Fruit fly (Drosophila melanogaster) whole organism, embryonic: ENCODE measurements around the gene Aprt.

Experiments used
- Aef1 ChIP-seq: fragments of 200-800 bp; sonication (Bioruptor generic); IDR thresholded peaks from 3 replicates; pipeline ENCODE4 v1.3.6; 2022; ENCODE audit warnings: missing biosample characterization, missing genetic modification characterization
- BEAF-32 ChIP-seq: fragments of 200-800 bp; sonication (Bioruptor generic); optimal IDR thresholded peaks from 3 replicates; lab custom pipeline; 2017; ENCODE audit warnings: missing biosample characterization, missing genetic modification characterization, mild to moderate bottlenecking, moderate library complexity, missing genetic modification reagents
- CG10565 ChIP-seq: fragments of 200-800 bp; sonication (Bioruptor generic); optimal IDR thresholded peaks from 3 replicates; lab custom pipeline; 2016; ENCODE audit warnings: missing biosample characterization, mild to moderate bottlenecking, missing genetic modification characterization
- CG11456 ChIP-seq: fragments of 200-800 bp; sonication (Bioruptor generic); IDR thresholded peaks from 3 replicates; pipeline ENCODE4 v1.3.6; 2022; ENCODE audit warnings: missing biosample characterization, missing genetic modification characterization
- CG11504 ChIP-seq: fragments of 200-800 bp; sonication (Bioruptor generic); optimal IDR thresholded peaks from 3 replicates; lab custom pipeline; 2019; ENCODE audit warnings: missing biosample characterization, mild to moderate bottlenecking, missing genetic modification characterization, moderate library complexity
- CG11560 ChIP-seq: fragments of 200-800 bp; sonication (Bioruptor generic); IDR thresholded peaks from 3 replicates; pipeline ENCODE4 v1.3.6; 2022; ENCODE audit warnings: missing biosample characterization, missing genetic modification characterization
- CG1233 ChIP-seq: fragments of 200-800 bp; sonication (Bioruptor generic); optimal IDR thresholded peaks from 4 replicates; lab custom pipeline; 2018; ENCODE audit warnings: missing biosample characterization, mild to moderate bottlenecking, missing genetic modification characterization
- CG12769 ChIP-seq: fragments of 200-800 bp; sonication (Bioruptor generic); optimal IDR thresholded peaks from 2 replicates; lab custom pipeline; 2019; ENCODE audit warnings: missing biosample characterization, mild to moderate bottlenecking, missing genetic modification characterization, moderate library complexity
- CG1832 ChIP-seq: fragments of 200-800 bp; sonication (Bioruptor generic); optimal IDR thresholded peaks from 2 replicates; lab custom pipeline; 2017; ENCODE audit warnings: missing biosample characterization, mild to moderate bottlenecking, missing genetic modification characterization, inconsistent platforms
- CG2202 ChIP-seq: fragments of 200-800 bp; sonication (Bioruptor generic); optimal IDR thresholded peaks from 2 replicates; lab custom pipeline; 2018; ENCODE audit warnings: missing biosample characterization, mild to moderate bottlenecking, missing genetic modification characterization
- CG2712 ChIP-seq: fragments of 200-800 bp; optimal IDR thresholded peaks from 3 replicates; lab custom pipeline; 2019; ENCODE audit warnings: missing biosample characterization, mild to moderate bottlenecking, missing genetic modification characterization, moderate library complexity
- CG3407 ChIP-seq: fragments of 200-800 bp; sonication (Bioruptor generic); optimal IDR thresholded peaks from 2 replicates; lab custom pipeline; 2018; ENCODE audit warnings: missing biosample characterization, mild to moderate bottlenecking, missing genetic modification characterization
- CG3847 ChIP-seq: fragments of 200-800 bp; sonication (Bioruptor generic); IDR thresholded peaks from 2 replicates; pipeline ENCODE4 v1.3.6; 2022; ENCODE audit warnings: missing biosample characterization, missing genetic modification characterization
- CG6175 ChIP-seq: fragments of 200-800 bp; sonication (Bioruptor generic); IDR thresholded peaks from 3 replicates; pipeline ENCODE4 v1.3.6; 2022; ENCODE audit warnings: missing biosample characterization, missing genetic modification characterization
- CG6791 ChIP-seq: fragments of 200-800 bp; sonication (Bioruptor generic); IDR thresholded peaks from 3 replicates; pipeline ENCODE4 v1.3.6; 2022; ENCODE audit warnings: missing biosample characterization, missing genetic modification characterization; ENCODE audit not compliant: partially characterized antibody
- CG6813 ChIP-seq: fragments of 200-800 bp; sonication (Bioruptor generic); optimal IDR thresholded peaks from 2 replicates; lab custom pipeline; 2017; ENCODE audit warnings: missing biosample characterization, missing genetic modification characterization, mild to moderate bottlenecking, moderate library complexity, missing genetic modification reagents
- CG8478 ChIP-seq: fragments of >200 bp; optimal IDR thresholded peaks from 2 replicates; lab custom pipeline; 2018
- Elba2 ChIP-seq: fragments of 200-800 bp; sonication (Bioruptor generic); optimal IDR thresholded peaks from 3 replicates; lab custom pipeline; 2016; ENCODE audit warnings: missing biosample characterization, missing genetic modification characterization
- Fer2 ChIP-seq: fragments of 200-800 bp; sonication (Bioruptor generic); optimal IDR thresholded peaks from 2 replicates; lab custom pipeline; 2018; ENCODE audit warnings: missing biosample characterization, mild to moderate bottlenecking, missing genetic modification characterization, moderate library complexity
- MTF-1 ChIP-seq: fragments of 200-800 bp; sonication (Bioruptor generic); optimal IDR thresholded peaks from 2 replicates; lab custom pipeline; 2018; ENCODE audit warnings: missing biosample characterization, mild to moderate bottlenecking, missing genetic modification characterization, borderline replicate concordance
- Max ChIP-seq: fragments of 200-800 bp; sonication (Bioruptor generic); optimal IDR thresholded peaks from 2 replicates; lab custom pipeline; 2016; ENCODE audit warnings: missing biosample characterization, mild to moderate bottlenecking, missing genetic modification characterization
- Nf-YA ChIP-seq: fragments of 200-800 bp; sonication (Bioruptor generic); IDR thresholded peaks from 2 replicates; pipeline ENCODE4 v1.3.6; 2022; ENCODE audit warnings: missing biosample characterization, missing genetic modification characterization
- Oli ChIP-seq: fragments of 200-800 bp; sonication (Bioruptor generic); optimal IDR thresholded peaks from 2 replicates; lab custom pipeline; 2018; ENCODE audit warnings: missing biosample characterization, mild to moderate bottlenecking, missing genetic modification characterization, moderate library complexity
- Poxn ChIP-seq: fragments of 200-800 bp; sonication (Bioruptor generic); IDR thresholded peaks from 2 replicates; pipeline ENCODE4 v1.3.6; 2022; ENCODE audit warnings: missing biosample characterization, missing genetic modification characterization
- Ptx1 ChIP-seq: fragments of 200-800 bp; sonication (Bioruptor generic); IDR thresholded peaks from 2 replicates; pipeline ENCODE4 v1.3.6; 2022; ENCODE audit warnings: missing biosample characterization, missing genetic modification characterization
- Trl ChIP-seq, 3 experiments: fragments of >200 bp in 2 of 3; fragments of 200-800 bp in 1 of 3; sonication (Bioruptor generic) in 1 of 3; optimal IDR thresholded peaks; 2 replicates in 1 of 3; 3 replicates in 2 of 3; lab custom pipeline; 2016 to 2017; ENCODE audit warnings: missing biosample characterization in 1 of 3, missing genetic modification characterization in 1 of 3
- bigmax ChIP-seq: fragments of 200-800 bp; sonication (Bioruptor generic); optimal IDR thresholded peaks from 2 replicates; lab custom pipeline; 2018; ENCODE audit warnings: missing biosample characterization, mild to moderate bottlenecking, missing genetic modification characterization
- chinmo ChIP-seq: fragments of 200-800 bp; sonication (Bioruptor generic); IDR thresholded peaks from 4 replicates; pipeline ENCODE4 v1.3.6; 2022; ENCODE audit warnings: missing biosample characterization, missing genetic modification characterization; ENCODE audit not compliant: partially characterized antibody
- crol ChIP-seq: fragments of 200-800 bp; sonication (Bioruptor generic); IDR thresholded peaks from 2 replicates; pipeline ENCODE4 v1.3.6; 2022; ENCODE audit warnings: missing biosample characterization, missing genetic modification characterization
- dpn ChIP-seq, 2 experiments: fragments of 200-800 bp; sonication (Bioruptor generic); optimal IDR thresholded peaks; 3 replicates each; lab custom pipeline; 2016; ENCODE audit warnings: missing biosample characterization in 2 of 2, missing genetic modification characterization in 2 of 2
- eve ChIP-seq, 2 experiments: fragments of >200 bp; optimal IDR thresholded peaks; 2 replicates each; lab custom pipeline; 2017; ENCODE audit warnings: missing biosample characterization in 2 of 2, missing genetic modification characterization in 2 of 2
- ewg ChIP-seq: fragments of 200-800 bp; sonication (Bioruptor generic); optimal IDR thresholded peaks from 3 replicates; lab custom pipeline; 2017; ENCODE audit warnings: mild to moderate bottlenecking, missing biosample characterization, missing genetic modification reagents, missing genetic modification characterization
- fd64A ChIP-seq: fragments of 200-800 bp; sonication (Bioruptor generic); optimal IDR thresholded peaks from 3 replicates; lab custom pipeline; 2018; ENCODE audit warnings: missing biosample characterization, mild to moderate bottlenecking, missing genetic modification characterization
- fru ChIP-seq: fragments of >200 bp; optimal IDR thresholded peaks from 2 replicates; lab custom pipeline; 2017
- ftz-f1 ChIP-seq: fragments of 200-800 bp; sonication (Bioruptor generic); optimal IDR thresholded peaks from 2 replicates; lab custom pipeline; 2016; ENCODE audit warnings: missing biosample characterization, missing genetic modification characterization
- h ChIP-seq: fragments of >200 bp; optimal IDR thresholded peaks from 2 replicates; lab custom pipeline; 2017
- hb ChIP-seq: fragments of 200-800 bp; sonication (Bioruptor generic); IDR thresholded peaks from 3 replicates; pipeline ENCODE4 v1.3.6; 2022; ENCODE audit warnings: missing biosample characterization, missing genetic modification characterization; ENCODE audit not compliant: partially characterized antibody
- ind ChIP-seq: fragments of 200-800 bp; sonication (Bioruptor generic); optimal IDR thresholded peaks from 3 replicates; lab custom pipeline; 2016; ENCODE audit warnings: missing biosample characterization, missing genetic modification characterization
- lab ChIP-seq: fragments of 200-800 bp; sonication (Bioruptor generic); optimal IDR thresholded peaks from 3 replicates; lab custom pipeline; 2017; ENCODE audit warnings: missing biosample characterization, missing genetic modification characterization, mild to moderate bottlenecking, moderate library complexity, missing genetic modification reagents
- nau ChIP-seq: fragments of 200-800 bp; sonication (Bioruptor generic); optimal IDR thresholded peaks from 3 replicates; lab custom pipeline; 2017; ENCODE audit warnings: missing biosample characterization, mild to moderate bottlenecking, missing genetic modification characterization, missing genetic modification reagents
- nom ChIP-seq: fragments of 200-800 bp; sonication (Bioruptor generic); optimal IDR thresholded peaks from 2 replicates; lab custom pipeline; 2017; ENCODE audit warnings: missing biosample characterization, missing genetic modification characterization, mild to moderate bottlenecking, moderate library complexity, missing genetic modification reagents
- onecut ChIP-seq: fragments of 200-800 bp; sonication (Bioruptor generic); IDR thresholded peaks from 2 replicates; pipeline ENCODE4 v1.3.6; 2022; ENCODE audit warnings: missing biosample characterization, missing genetic modification characterization
- psq ChIP-seq: fragments of 200-800 bp; sonication (Bioruptor generic); optimal IDR thresholded peaks from 2 replicates; lab custom pipeline; 2017; ENCODE audit warnings: missing biosample characterization, missing genetic modification characterization
- sens-2 ChIP-seq: fragments of 200-800 bp; sonication (Bioruptor generic); IDR thresholded peaks from 2 replicates; pipeline ENCODE4 v1.3.6; 2022; ENCODE audit warnings: missing biosample characterization, missing genetic modification characterization
- sisA ChIP-seq: fragments of 200-800 bp; sonication (Bioruptor generic); IDR thresholded peaks from 2 replicates; pipeline ENCODE4 v1.3.6; 2022; ENCODE audit warnings: missing biosample characterization, missing genetic modification characterization
- so ChIP-seq: fragments of 200-800 bp; sonication (Bioruptor generic); IDR thresholded peaks from 3 replicates; pipeline ENCODE4 v1.3.6; 2022; ENCODE audit warnings: missing biosample characterization, missing genetic modification characterization
- ssp ChIP-seq: fragments of 200-800 bp; sonication (Bioruptor generic); IDR thresholded peaks from 2 replicates; pipeline ENCODE4 v1.3.6; 2022; ENCODE audit warnings: missing biosample characterization, missing genetic modification characterization
- wdn ChIP-seq: fragments of 200-800 bp; sonication (Bioruptor generic); IDR thresholded peaks from 2 replicates; pipeline ENCODE4 v1.3.6; 2022; ENCODE audit warnings: missing biosample characterization, missing genetic modification characterization
- wor ChIP-seq: fragments of 200-800 bp; sonication (Bioruptor generic); IDR thresholded peaks from 2 replicates; pipeline ENCODE4 v1.3.6; 2022; ENCODE audit warnings: missing biosample characterization, missing genetic modification characterization
- zen ChIP-seq: fragments of 200-800 bp; sonication (Bioruptor generic); optimal IDR thresholded peaks from 3 replicates; lab custom pipeline; 2018; ENCODE audit warnings: missing biosample characterization, mild to moderate bottlenecking, missing genetic modification characterization, moderate library complexity

Aprt gene

dm6 chr3L:1865121-1865727 lies 19.6 kb downstream of the Aprt start, which contains the start of the genes HBS1 and CG12025 (continued):
- TF ChIP-seq wdn (GFP tag; lab: Robert Waterston, UW) (no peak), fd64A (GFP tag; lab: Kevin White, UChicago) (no peak), CG10565 (no peak), CG12769 (tag; lab: Kevin White, UChicago) (peak; percentile 63), Poxn (GFP tag; lab: Robert Waterston, UW) (0 out of 2 replicates have a peak, but pooled peaks have one; percentile 8), ssp (peak; percentile 96), Oli (no peak), Trl (optimal IDR thresholded peaks at IDR 0.05; lab: Kevin White, UChicago) (no peak), Trl (GFP tag; optimal IDR thresholded peaks at IDR 0.05; lab: Kevin White, UChicago) (peak; percentile 47), sisA (GFP tag; lab: Robert Waterston, UW) (peak; percentile 62), ewg (GFP tag; lab: Kevin White, UChicago) (peak; percentile 66), Ptx1 (peak; percentile 66), psq (GFP tag; lab: Kevin White, UChicago) (no peak), zen (peak; percentile 39), BEAF-32 (GFP tag; lab: Kevin White, UChicago) (peak; percentile 60), Nf-YA (GFP tag; lab: Robert Waterston, UW) (no peak), CG1233 (GFP tag; lab: Kevin White, UChicago) (no peak), CG6791 (GFP tag; lab: Robert Waterston, UW) (no peak), Aef1 (GFP tag; lab: Robert Waterston, UW) (peak; percentile 57), Fer2 (peak; percentile 32), CG3407 (GFP tag; lab: Kevin White, UChicago) (peak; percentile 29), onecut (peak; percentile 5; the same call in 1 of the 2 replicates), dpn (GFP tag; optimal IDR thresholded peaks at IDR 0.05; lab: Kevin White, UChicago) (peak; percentile 51 to 64), so (no peak), wor (no peak), fru (no peak), CG3847 (GFP tag; lab: Robert Waterston, UW) (peak; percentile 71), CG6175 (GFP tag; lab: Robert Waterston, UW) (no peak), ftz-f1 (no peak), sens-2 (GFP tag; lab: Robert Waterston, UW) (no peak), ind (peak; percentile 64), CG6813 (GFP tag; lab: Kevin White, UChicago) (no peak), CG2712 (tag; lab: Kevin White, UChicago) (peak; percentile 66), crol (no peak), lab (GFP tag; lab: Kevin White, UChicago) (peak; percentile 51), eve (GFP tag; optimal IDR thresholded peaks at IDR 0.05; lab: Kevin White, UChicago) (no peak), nau (GFP tag; lab: Kevin White, UChicago) (no peak), CG2202 (peak; percentile 6), bigmax (GFP tag; lab: Kevin White, UChicago) (no peak), CG1832 (no peak), hb (GFP tag; lab: Robert Waterston, UW) (no peak), Max (GFP tag; lab: Kevin White, UChicago) (peak; percentile 39), CG11504 (tag; lab: Kevin White, UChicago) (peak; percentile 64), Elba2 (GFP tag; lab: Kevin White, UChicago) (no peak), chinmo (GFP tag; lab: Robert Waterston, UW) (no peak), nom (GFP tag; lab: Kevin White, UChicago) (peak; percentile 10), h (lab: Kevin White, UChicago) (no peak), MTF-1 (GFP tag; lab: Kevin White, UChicago) (no peak), CG8478 (no peak), CG11456 (GFP tag; lab: Robert Waterston, UW) (peak; percentile 52; the same call in 1 of the 3 replicates), CG11560 (tag; lab: Robert Waterston, UW) (no peak)
